Worm (Caenorhabditis elegans) whole organism, L1 larva: ENCODE data around the gene C02F5.3.

Experiments
- C04F5.9 ChIP-seq: sonication (generic microtip); optimal IDR thresholded peaks from 2 replicates; lab custom pipeline; 2016; ENCODE audit warnings: missing genetic modification characterization, missing compliant biosample characterization
- C34B4.2 ChIP-seq: sonication (generic microtip); optimal IDR thresholded peaks from 2 replicates; lab custom pipeline; 2017; ENCODE audit warnings: mild to moderate bottlenecking, missing genetic modification characterization, missing compliant biosample characterization
- F16B12.6 ChIP-seq: fragments of 150-350 bp; optimal IDR thresholded peaks from 2 replicates; lab custom pipeline; 2014; ENCODE audit warnings: missing biosample characterization, missing genetic modification characterization
- aly-2 ChIP-seq: fragments of 150-350 bp; optimal IDR thresholded peaks from 2 replicates; lab custom pipeline; 2014; ENCODE audit warnings: missing biosample characterization, missing genetic modification characterization
- ama-1 ChIP-seq: fragments of 150-350 bp; optimal IDR thresholded peaks from 2 replicates; lab custom pipeline; 2014
- ceh-82 ChIP-seq, 3 experiments: fragments of 150-350 bp in 1 of 3; sonication (generic microtip) in 2 of 3; optimal IDR thresholded peaks; 2 replicates each; lab custom pipeline; 2014 to 2017; ENCODE audit warnings: missing biosample characterization in 3 of 3, missing genetic modification characterization in 3 of 3
- ceh-88 ChIP-seq: fragments of 200-800 bp; sonication (Bioruptor generic); IDR thresholded peaks from 2 replicates; pipeline ENCODE4 v1.3.6; 2022; ENCODE audit warnings: missing genetic modification characterization, missing compliant biosample characterization
- ceh-90 ChIP-seq: sonication (generic microtip); optimal IDR thresholded peaks from 2 replicates; lab custom pipeline; 2016; ENCODE audit warnings: missing genetic modification characterization, missing compliant biosample characterization
- dpl-1 ChIP-seq, 3 experiments: fragments of 150-350 bp in 2 of 3; sonication (generic microtip) in 1 of 3; optimal IDR thresholded peaks; 2 replicates each; lab custom pipeline; 2014 to 2017; ENCODE audit warnings: missing biosample characterization in 3 of 3, missing genetic modification characterization in 3 of 3, missing genetic modification reagents in 3 of 3
- dsc-1 ChIP-seq: sonication (generic microtip); optimal IDR thresholded peaks from 2 replicates; lab custom pipeline; 2016; ENCODE audit warnings: mild to moderate bottlenecking, missing genetic modification characterization, missing compliant biosample characterization
- efl-1 ChIP-seq, 4 experiments: fragments of 150-350 bp; optimal IDR thresholded peaks in 3 of 4; peaks in 1 of 4; 1 replicate in 1 of 4; 2 replicates in 3 of 4; lab custom pipeline; 2014; ENCODE audit warnings: missing biosample characterization in 2 of 4, missing genetic modification characterization in 2 of 4, missing genetic modification reagents in 2 of 4
- efl-3 ChIP-seq: fragments of 200-800 bp; sonication (Bioruptor generic); optimal IDR thresholded peaks from 2 replicates; lab custom pipeline; 2018; ENCODE audit warnings: mild to moderate bottlenecking, missing genetic modification characterization, missing compliant biosample characterization
- elt-2 ChIP-seq: sonication (generic microtip); optimal IDR thresholded peaks from 2 replicates; lab custom pipeline; 2016; ENCODE audit warnings: missing genetic modification characterization, mild to moderate bottlenecking, inconsistent platforms, missing compliant biosample characterization, missing genetic modification reagents
- elt-3 ChIP-seq, 6 experiments: fragments of 150-350 bp in 1 of 6; sonication (generic microtip); optimal IDR thresholded peaks; 2 replicates each; lab custom pipeline; 2017 to 2018; ENCODE audit warnings: missing biosample characterization in 6 of 6, missing genetic modification characterization in 6 of 6, inconsistent platforms in 1 of 6
- grh-1 ChIP-seq: fragments of 200-800 bp; sonication (Bioruptor generic); IDR thresholded peaks from 2 replicates; pipeline ENCODE4 v1.3.6; 2022; ENCODE audit warnings: missing genetic modification reagents, missing genetic modification characterization, missing compliant biosample characterization
- hlh-4 ChIP-seq: sonication (generic microtip); optimal IDR thresholded peaks from 2 replicates; lab custom pipeline; 2016; ENCODE audit warnings: mild to moderate bottlenecking, missing genetic modification characterization, missing compliant biosample characterization
- hpl-2 ChIP-seq: fragments of 150-350 bp; optimal IDR thresholded peaks from 2 replicates; lab custom pipeline; 2014; ENCODE audit warnings: missing biosample characterization, missing genetic modification reagents, missing genetic modification characterization
- isw-1 ChIP-seq: fragments of 200-800 bp; sonication (Bioruptor generic); IDR thresholded peaks from 2 replicates; pipeline ENCODE4 v1.3.6; 2022; ENCODE audit warnings: missing genetic modification characterization, missing compliant biosample characterization
- jun-1 ChIP-seq: fragments of 150-350 bp; optimal IDR thresholded peaks from 2 replicates; lab custom pipeline; 2014; ENCODE audit warnings: missing biosample characterization, missing genetic modification reagents, missing genetic modification characterization
- lin-15B ChIP-seq: fragments of 150-350 bp; sonication (generic microtip); optimal IDR thresholded peaks from 3 replicates; lab custom pipeline; 2014; ENCODE audit warnings: missing biosample characterization, missing genetic modification characterization
- lir-3 ChIP-seq: sonication (generic microtip); optimal IDR thresholded peaks from 2 replicates; lab custom pipeline; 2016; ENCODE audit warnings: mild to moderate bottlenecking, missing genetic modification characterization, moderate library complexity, missing compliant biosample characterization; ENCODE audit not compliant: poor library complexity
- lsy-2 ChIP-seq, 2 experiments: fragments of 150-350 bp; optimal IDR thresholded peaks; 2 replicates each; lab custom pipeline; 2014; ENCODE audit warnings: missing biosample characterization in 2 of 2, missing genetic modification characterization in 2 of 2
- mab-9 ChIP-seq: fragments of 200-800 bp; sonication (Bioruptor generic); IDR thresholded peaks from 2 replicates; pipeline ENCODE4 v1.3.6; 2022; ENCODE audit warnings: missing genetic modification reagents, missing genetic modification characterization, missing compliant biosample characterization
- nhr-11 ChIP-seq: fragments of 150-350 bp; optimal IDR thresholded peaks from 2 replicates; lab custom pipeline; 2014; ENCODE audit warnings: missing biosample characterization, missing genetic modification characterization
- nhr-19 ChIP-seq: fragments of 200-800 bp; sonication (Bioruptor generic); conservative IDR thresholded peaks from 2 replicates; pipeline ENCODE4 v1.3.6; 2022; ENCODE audit warnings: missing genetic modification characterization, missing compliant biosample characterization
- nhr-20 ChIP-seq: sonication (generic microtip); optimal IDR thresholded peaks from 2 replicates; lab custom pipeline; 2016; ENCODE audit warnings: mild to moderate bottlenecking, missing genetic modification characterization, missing compliant biosample characterization
- nhr-237 ChIP-seq: fragments of 150-350 bp; optimal IDR thresholded peaks from 2 replicates; lab custom pipeline; 2014; ENCODE audit warnings: missing biosample characterization, missing genetic modification characterization
- nhr-28 ChIP-seq: fragments of 150-350 bp; optimal IDR thresholded peaks from 2 replicates; lab custom pipeline; 2014; ENCODE audit warnings: missing biosample characterization, missing genetic modification characterization
- nhr-47 ChIP-seq: sonication (generic microtip); optimal IDR thresholded peaks from 2 replicates; lab custom pipeline; 2016; ENCODE audit warnings: mild to moderate bottlenecking, missing genetic modification characterization, moderate library complexity, missing compliant biosample characterization
- nhr-71 ChIP-seq: sonication (generic microtip); optimal IDR thresholded peaks from 2 replicates; lab custom pipeline; 2016; ENCODE audit warnings: mild to moderate bottlenecking, missing genetic modification characterization, moderate library complexity, missing compliant biosample characterization
- nhr-76 ChIP-seq: sonication (generic microtip); optimal IDR thresholded peaks from 2 replicates; lab custom pipeline; 2017; ENCODE audit warnings: missing biosample characterization, missing genetic modification characterization
- nhr-85 ChIP-seq: sonication (generic microtip); peaks from one replicate; lab custom pipeline; 2016; ENCODE audit warnings: missing genetic modification characterization, inconsistent platforms, missing compliant biosample characterization
- pag-3 ChIP-seq: sonication (generic microtip); optimal IDR thresholded peaks from 2 replicates; lab custom pipeline; 2017; ENCODE audit warnings: missing genetic modification characterization, mild to moderate bottlenecking, missing compliant biosample characterization, antibody characterized with exemption, borderline replicate concordance; ENCODE audit not compliant: insufficient read depth
- rnt-1 ChIP-seq: sonication (generic microtip); optimal IDR thresholded peaks from 2 replicates; lab custom pipeline; 2016; ENCODE audit warnings: mild to moderate bottlenecking, missing genetic modification characterization, moderate library complexity, missing compliant biosample characterization
- snu-23 ChIP-seq: sonication (generic microtip); optimal IDR thresholded peaks from 2 replicates; lab custom pipeline; 2016; ENCODE audit warnings: missing genetic modification characterization, missing compliant biosample characterization
- sptf-1 ChIP-seq: fragments of 150-350 bp; optimal IDR thresholded peaks from 2 replicates; lab custom pipeline; 2014; ENCODE audit warnings: missing biosample characterization, missing genetic modification characterization
- swsn-7 ChIP-seq: sonication (generic microtip); optimal IDR thresholded peaks from 2 replicates; lab custom pipeline; 2016; ENCODE audit warnings: missing genetic modification characterization, missing compliant biosample characterization
- tbx-2 ChIP-seq: sonication (generic microtip); optimal IDR thresholded peaks from 2 replicates; lab custom pipeline; 2016; ENCODE audit warnings: missing genetic modification characterization, missing compliant biosample characterization
- unc-62 ChIP-seq: fragments of 150-350 bp; optimal IDR thresholded peaks from 2 replicates; lab custom pipeline; 2014; ENCODE audit warnings: missing biosample characterization, missing genetic modification reagents, missing genetic modification characterization
- unc-86 ChIP-seq: sonication (generic microtip); optimal IDR thresholded peaks from 2 replicates; lab custom pipeline; 2016; ENCODE audit warnings: missing genetic modification characterization, missing compliant biosample characterization
- unc-98 ChIP-seq: fragments of 200-800 bp; sonication (Bioruptor generic); IDR thresholded peaks from 2 replicates; pipeline ENCODE4 v1.3.6; 2022; ENCODE audit warnings: missing genetic modification characterization, missing compliant biosample characterization
- xbp-1 ChIP-seq: sonication (generic microtip); optimal IDR thresholded peaks from 2 replicates; lab custom pipeline; 2016; ENCODE audit warnings: missing genetic modification characterization, missing compliant biosample characterization
- zip-4 ChIP-seq: fragments of 200-800 bp; sonication (Bioruptor generic); optimal IDR thresholded peaks from 2 replicates; lab custom pipeline; 2018; ENCODE audit warnings: mild to moderate bottlenecking, missing genetic modification characterization, moderate library complexity, missing compliant biosample characterization
- ztf-11 ChIP-seq, 2 experiments: sonication (generic microtip); optimal IDR thresholded peaks; 2 replicates each; lab custom pipeline; 2016 to 2017; ENCODE audit warnings: missing genetic modification characterization in 2 of 2, missing biosample characterization in 1 of 2, missing compliant biosample characterization in 1 of 2

The C02F5.3 gene

DNA sequence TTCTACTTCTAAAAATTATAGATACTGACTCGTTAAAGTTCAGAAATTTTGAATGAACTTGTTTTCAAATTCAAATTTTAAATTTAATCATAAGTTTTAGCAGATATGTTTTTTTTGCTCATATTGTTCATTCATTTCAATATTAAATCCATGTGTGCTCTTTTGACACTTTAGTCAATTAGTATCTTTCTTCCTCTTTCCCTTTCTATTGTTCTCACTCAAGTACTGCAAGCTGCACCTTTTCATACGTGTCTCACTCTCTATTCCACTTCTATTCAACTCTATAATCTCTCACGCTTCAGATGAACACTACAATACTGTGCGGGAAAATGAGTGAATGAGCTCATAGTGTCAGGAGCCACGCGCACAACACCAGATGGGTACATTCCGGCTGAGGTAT, 27.8 kb upstream of the C02F5.3 start, which contains the start of gene C30A5.16:
Gene C30A5.16 (plus strand): TSS at position 301 of the 400 bp plus-strand sequence.
- TF ChIP-seq dsc-1 (tag; lab: Kevin White, UChicago) = peak; percentile 11
- TF ChIP-seq elt-2 = no peak
- no peak for TF ChIP-seq efl-1 (optimal IDR thresholded peaks at IDR 0.05; lab: Kevin White, UChicago)
- peak in 1 of 2 experiments; percentile 34 for TF ChIP-seq efl-1 (GFP tag; optimal IDR thresholded peaks at IDR 0.05 in 1 of 2; lab: Kevin White, UChicago)

DNA sequence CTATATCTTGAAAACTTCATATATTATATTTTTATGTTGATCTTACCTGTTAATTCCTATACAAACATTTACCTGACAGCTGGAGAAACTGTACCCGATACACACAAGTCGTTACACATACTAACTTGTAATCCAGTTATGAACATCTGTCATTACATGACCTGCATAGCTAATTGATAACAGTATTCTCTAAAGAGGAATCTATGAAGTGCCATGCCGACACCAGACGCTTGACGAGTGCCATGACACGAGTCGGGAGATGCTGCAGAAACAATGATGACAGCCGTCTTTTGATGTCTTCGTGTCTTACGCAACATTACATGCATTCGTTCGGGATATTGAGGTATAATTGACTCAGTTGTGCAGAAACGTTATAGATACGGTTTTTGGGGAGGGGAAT, 25.6 kb upstream of the C02F5.3 start:
- TF ChIP-seq tbx-2 (tag; lab: Kevin White, UChicago) (peak; percentile 6), unc-86 (tag; lab: Kevin White, UChicago) (peak; percentile 79), F16B12.6 (tag; lab: Kevin White, UChicago) (no peak), ztf-11 (tag; optimal IDR thresholded peaks at IDR 0.05; lab: Kevin White, UChicago) (peak in 1 of 2 experiments; percentile 57)

DNA sequence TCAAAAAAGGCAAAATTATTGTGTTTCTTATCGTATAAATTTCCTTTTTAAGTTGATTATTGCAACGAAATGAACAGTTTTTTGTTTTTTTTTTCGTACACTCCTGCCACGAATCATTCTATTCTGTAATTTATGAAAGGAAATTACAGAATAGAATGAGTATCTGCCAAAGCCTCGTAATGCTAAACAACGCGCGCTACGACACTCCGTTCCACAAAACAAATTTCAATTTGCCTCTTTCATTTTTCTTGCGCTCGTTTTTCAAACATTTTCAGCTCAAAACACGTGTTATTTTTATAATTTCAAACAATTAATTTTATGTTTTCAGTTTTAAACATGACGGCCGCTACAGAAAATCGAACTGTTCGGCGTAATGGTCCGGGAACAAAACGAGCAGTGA, 20.9 kb upstream of the C02F5.3 start, which contains the start of gene mob-4:
Gene mob-4 (plus strand): TSS at position 329 of the 400 bp plus-strand sequence.
- TF ChIP-seq efl-1 (optimal IDR thresholded peaks at IDR 0.05; lab: Kevin White, UChicago) (peak in 1 of 2 experiments; percentile 17), efl-1 (GFP tag; optimal IDR thresholded peaks at IDR 0.05 in 1 of 2; lab: Kevin White, UChicago) (peak; percentile 25 to 62), efl-3 (no peak), isw-1 (no peak), sptf-1 (tag; lab: Kevin White, UChicago) (no peak), dsc-1 (tag; lab: Kevin White, UChicago) (no peak), nhr-20 (tag; lab: Kevin White, UChicago) (no peak), lir-3 (no peak), lin-15B (tag; lab: Kevin White, UChicago) (no peak), tbx-2 (tag; lab: Kevin White, UChicago) (no peak), unc-98 (GFP tag; lab: Robert Waterston, UW) (no peak), rnt-1 (tag; lab: Kevin White, UChicago) (no peak), mab-9 (GFP tag; lab: Robert Waterston, UW) (no peak), nhr-85 (tag; lab: Kevin White, UChicago) (no peak), lsy-2 (tag; optimal IDR thresholded peaks at IDR 0.05; lab: Kevin White, UChicago) (peak in 1 of 2 experiments; percentile 26), unc-62 (GFP tag; lab: Kevin White, UChicago) (no peak), zip-4 (GFP tag; lab: Kevin White, UChicago) (no peak), snu-23 (peak; percentile 6), ceh-88 (GFP tag; lab: Robert Waterston, UW) (no peak), ama-1 (no peak), hlh-4 (no peak), nhr-19 (GFP tag; lab: Robert Waterston, UW) (no peak), nhr-71 (tag; lab: Kevin White, UChicago) (no peak), aly-2 (tag; lab: Kevin White, UChicago) (no peak), nhr-11 (tag; lab: Kevin White, UChicago) (no peak), dpl-1 (GFP tag; optimal IDR thresholded peaks at IDR 0.05; lab: Kevin White, UChicago) (peak in 1 of 3 experiments; percentile 33)

DNA sequence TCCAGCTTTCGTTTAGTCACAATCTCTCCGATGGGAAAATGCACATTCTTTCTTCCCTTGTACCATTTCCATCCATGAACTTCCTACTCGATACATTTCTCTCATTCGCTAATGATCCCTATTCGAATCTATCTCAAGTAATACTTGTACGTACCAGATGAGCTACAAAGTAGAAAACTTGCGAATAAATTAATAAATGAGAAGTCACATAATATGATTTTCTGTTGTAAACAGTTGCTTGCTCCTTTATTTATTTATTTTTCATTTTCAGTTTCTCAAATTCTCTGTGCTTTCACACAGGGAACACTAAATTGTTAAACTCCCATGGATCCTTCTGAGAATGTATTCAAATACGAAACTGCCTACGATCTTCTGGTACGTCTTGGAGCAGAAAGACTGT, 19.5 kb upstream of the C02F5.3 start, which contains the start of gene rfs-1:
Gene rfs-1 (plus strand): TSS at position 301 of the 400 bp plus-strand sequence.
- TF ChIP-seq C34B4.2 (no peak), elt-3 (tag; optimal IDR thresholded peaks at IDR 0.05; lab: Kevin White, UChicago) (no peak)

DNA sequence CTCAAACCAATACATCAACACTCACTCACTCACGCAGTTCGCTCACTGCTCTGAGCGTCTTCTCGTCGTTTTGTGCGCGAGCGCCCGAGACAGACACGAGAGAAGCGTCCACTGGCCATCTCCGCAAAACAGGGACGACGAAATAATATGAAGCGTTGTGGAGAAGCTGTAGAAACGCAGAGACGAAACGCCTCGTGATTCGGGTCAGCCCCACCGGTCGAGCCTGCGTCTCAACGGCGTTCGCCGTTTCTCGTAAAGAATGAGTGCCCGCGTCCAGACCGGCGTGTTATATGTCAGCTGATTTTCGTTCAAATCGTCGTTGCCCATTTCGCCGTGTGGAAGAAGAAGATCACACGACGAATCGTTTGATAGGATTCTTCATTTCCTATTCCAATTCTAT, 18.2 kb upstream of the C02F5.3 start, which contains the start of gene fbxl-1:
Gene fbxl-1 (plus strand): TSS at position 320 of the 400 bp plus-strand sequence.
- TF ChIP-seq ceh-90 (tag; lab: Kevin White, UChicago) (no peak), xbp-1 (tag; lab: Kevin White, UChicago) (peak; percentile 73), jun-1 (tag; lab: Kevin White, UChicago) (peak; percentile 47), grh-1 (no peak), swsn-7 (tag; lab: Kevin White, UChicago) (peak; percentile 77), nhr-28 (tag; lab: Kevin White, UChicago) (no peak), C04F5.9 (tag; lab: Kevin White, UChicago) (no peak), unc-98 (GFP tag; lab: Robert Waterston, UW) (no peak), nhr-76 (tag; lab: Kevin White, UChicago) (no peak), snu-23 (peak; percentile 87), ztf-11 (tag; optimal IDR thresholded peaks at IDR 0.05; lab: Kevin White, UChicago) (peak in 1 of 2 experiments; percentile 73), ceh-82 (tag; optimal IDR thresholded peaks at IDR 0.05; lab: Kevin White, UChicago) (peak; percentile 25 to 70 (median 47)), lsy-2 (tag; optimal IDR thresholded peaks at IDR 0.05; lab: Kevin White, UChicago) (peak; percentile 75 to 88), nhr-47 (peak; percentile 85), lin-15B (tag; lab: Kevin White, UChicago) (no peak), hpl-2 (GFP tag; lab: Kevin White, UChicago) (no peak), hlh-4 (no peak), aly-2 (tag; lab: Kevin White, UChicago) (no peak), nhr-237 (tag; lab: Kevin White, UChicago) (no peak), unc-86 (tag; lab: Kevin White, UChicago) (peak; percentile 96), pag-3 (no peak)
